Fruit fly (Drosophila melanogaster): ENCODE results near the gene Shab.

The Shab gene

DNA sequence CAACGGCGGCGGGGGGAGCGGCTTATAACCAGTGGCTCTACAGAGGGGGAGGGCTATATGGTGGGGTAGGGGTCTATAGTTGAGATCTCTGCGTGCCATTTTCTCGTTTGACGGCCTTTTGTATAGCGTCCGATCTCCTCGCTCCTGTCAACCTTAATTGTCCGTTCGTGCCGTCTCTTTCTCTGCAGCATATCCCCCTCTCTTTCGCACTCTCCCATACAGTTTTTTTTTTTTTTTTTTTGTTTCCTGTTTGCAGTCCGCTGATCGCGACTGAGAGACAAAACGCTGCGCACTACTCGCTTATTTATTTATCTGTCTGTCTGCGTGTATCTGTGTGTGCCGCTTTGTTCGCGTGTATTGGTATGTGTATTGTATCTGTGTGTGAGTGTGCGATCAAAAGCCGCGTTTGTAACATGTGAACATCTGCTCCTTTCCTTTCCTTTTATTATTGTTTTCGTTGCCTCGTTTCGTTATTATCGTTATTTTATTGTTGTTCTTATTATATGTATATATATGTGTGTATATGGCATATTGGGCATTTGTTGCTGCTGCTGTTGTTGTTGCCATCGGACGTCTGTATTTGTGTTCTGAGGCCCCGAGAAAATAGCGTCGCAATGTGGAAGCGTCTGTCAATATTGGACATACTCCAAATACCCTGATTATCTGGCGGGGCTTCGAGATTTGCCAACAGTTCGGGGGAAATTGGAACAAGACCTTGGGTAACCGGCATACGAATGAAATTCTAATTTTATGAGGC is 27.2 kb upstream of the Shab start (continued):
- no peak for TF ChIP-seq CG6791 (GFP tag; IDR thresholded peaks at IDR 0.05; ENCODE audit: partially characterized antibody)
- no peak for TF ChIP-seq sisA (GFP tag; IDR thresholded peaks at IDR 0.05)
- TF ChIP-seq ind (GFP tag; optimal IDR thresholded peaks at IDR 0.05), result no peak
- TF ChIP-seq D (optimal IDR thresholded peaks at IDR 0.05), result peak; percentile 26
- TF ChIP-seq D (GFP tag; optimal IDR thresholded peaks at IDR 0.05), result peak; percentile 51
- TF ChIP-seq CG4730 (GFP tag; IDR thresholded peaks at IDR 0.05), result no peak
- TF ChIP-seq CG7745 (tag; optimal IDR thresholded peaks at IDR 0.05), result no peak
- TF ChIP-seq CG7839 (tag; optimal IDR thresholded peaks at IDR 0.05), result no peak
- TF ChIP-seq cas (GFP tag; IDR thresholded peaks at IDR 0.05), result no peak
- no peak for TF ChIP-seq Hmr (GFP tag; optimal IDR thresholded peaks at IDR 0.05)
- no peak for TF ChIP-seq wor (GFP tag; IDR thresholded peaks at IDR 0.05)
- TF ChIP-seq crol (GFP tag; IDR thresholded peaks at IDR 0.05), result peak; percentile 83
- TF ChIP-seq CG15696 (tag; optimal IDR thresholded peaks at IDR 0.05), result peak; percentile 33
- TF ChIP-seq az2 (GFP tag; optimal IDR thresholded peaks at IDR 0.05), result no peak
- TF ChIP-seq hbn (GFP tag; IDR thresholded peaks at IDR 0.05; ENCODE audit: partially characterized antibody), result no peak
- TF ChIP-seq CG11560 (tag; IDR thresholded peaks at IDR 0.05), result no peak
- no peak for TF ChIP-seq D19A (tag; optimal IDR thresholded peaks at IDR 0.05)
- TF ChIP-seq onecut (GFP tag; IDR thresholded peaks at IDR 0.05), result no peak
- no peak for TF ChIP-seq lbe (GFP tag; optimal IDR thresholded peaks at IDR 0.05)
- no peak for TF ChIP-seq trem (tag; optimal IDR thresholded peaks at IDR 0.05)
- no peak for TF ChIP-seq Jarid2 (GFP tag; optimal IDR thresholded peaks at IDR 0.05)
- no peak for TF ChIP-seq CG31365 (tag; optimal IDR thresholded peaks at IDR 0.05)
- no peak for TF ChIP-seq CG12942 (GFP tag; optimal IDR thresholded peaks at IDR 0.05)
- no peak for TF ChIP-seq Elba2 (GFP tag; optimal IDR thresholded peaks at IDR 0.05)
- TF ChIP-seq CG3726 (GFP tag; IDR thresholded peaks at IDR 0.05), result no peak
- TF ChIP-seq CG17361 (GFP tag; IDR thresholded peaks at IDR 0.05), result no peak
- TF ChIP-seq CG34224 (GFP tag; IDR thresholded peaks at IDR 0.05; ENCODE audit: partially characterized antibody), result no peak
- no peak for TF ChIP-seq fd102C (GFP tag; optimal IDR thresholded peaks at IDR 0.05)
- TF ChIP-seq fu2 (GFP tag; optimal IDR thresholded peaks at IDR 0.05), result no peak
- TF ChIP-seq Ets65A (GFP tag), result peak; percentile 61
- TF ChIP-seq Vsx1 (GFP tag; optimal IDR thresholded peaks at IDR 0.05), result no peak
- TF ChIP-seq Hmx (GFP tag; optimal IDR thresholded peaks at IDR 0.05), result no peak
- 0 out of 2 replicates have a peak, but pooled peaks have one; percentile 8 for TF ChIP-seq CG10366 (GFP tag; IDR thresholded peaks at IDR 0.05)
- TF ChIP-seq unc-4 (GFP tag; IDR thresholded peaks at IDR 0.05; ENCODE audit: partially characterized antibody), result no peak
- TF ChIP-seq Med (GFP tag), result peak; percentile 12
- no peak for TF ChIP-seq CG15011 (GFP tag; optimal IDR thresholded peaks at IDR 0.05)
- no peak for TF ChIP-seq CG7357 (GFP tag; IDR thresholded peaks at IDR 0.05)
- no peak for TF ChIP-seq CG12236 (GFP tag; optimal IDR thresholded peaks at IDR 0.05)
- no peak for TF ChIP-seq CG14441 (GFP tag; IDR thresholded peaks at IDR 0.05)
- no peak for TF ChIP-seq CG2202 (tag; optimal IDR thresholded peaks at IDR 0.05)
- TF ChIP-seq ham (GFP tag; IDR thresholded peaks at IDR 0.05), result no peak
- no peak for TF ChIP-seq TFAM (GFP tag; optimal IDR thresholded peaks at IDR 0.05)
- TF ChIP-seq Dref (GFP tag; IDR thresholded peaks at IDR 0.05), result no peak
- no peak for TF ChIP-seq CG13296 (GFP tag; optimal IDR thresholded peaks at IDR 0.05)
- peak; percentile 47 for TF ChIP-seq kni (GFP tag; optimal IDR thresholded peaks at IDR 0.05)
- no peak for TF ChIP-seq CG17912 (GFP tag; optimal IDR thresholded peaks at IDR 0.05)
- peak; percentile 41 for TF ChIP-seq nerfin-1 (tag; optimal IDR thresholded peaks at IDR 0.05)
- TF ChIP-seq pum (GFP tag; optimal IDR thresholded peaks at IDR 0.05), result no peak
- TF ChIP-seq CG17802 (tag; optimal IDR thresholded peaks at IDR 0.05), result no peak
- no peak for TF ChIP-seq peb (GFP tag; IDR thresholded peaks at IDR 0.05)
- no peak for TF ChIP-seq CG4707 (GFP tag; optimal IDR thresholded peaks at IDR 0.05)

All from whole organism, embryonic.